Worm (Caenorhabditis elegans): Measurements from ENCODE around the gene C56G2.22.

The C56G2.22 gene

DNA sequence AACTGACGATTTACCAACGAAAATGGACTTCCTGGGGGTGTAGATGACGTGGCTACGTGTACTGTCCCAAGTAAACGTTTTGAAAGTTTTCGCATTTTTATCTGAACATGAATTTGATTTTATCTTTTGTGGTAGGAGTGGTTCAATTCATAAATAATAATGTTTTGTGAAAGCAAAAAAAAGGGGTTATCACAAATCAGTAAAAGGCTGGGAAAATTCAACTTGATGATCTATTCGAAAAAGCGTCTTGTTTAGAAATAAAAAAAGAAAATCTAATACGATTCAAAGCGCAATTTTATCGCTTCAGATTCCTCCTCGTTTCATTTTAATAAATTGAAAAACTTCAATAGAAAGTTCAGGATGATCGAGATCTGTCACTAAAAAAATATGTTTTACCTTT, 22.1 kb upstream of the C56G2.22 start, which contains the start of gene C56G2.5 (continued):
- TF ChIP-seq ceh-14 (tag; optimal IDR thresholded peaks at IDR 0.05) (no peak), sdc-2 (tag; optimal IDR thresholded peaks at IDR 0.05) (no peak)

DNA sequence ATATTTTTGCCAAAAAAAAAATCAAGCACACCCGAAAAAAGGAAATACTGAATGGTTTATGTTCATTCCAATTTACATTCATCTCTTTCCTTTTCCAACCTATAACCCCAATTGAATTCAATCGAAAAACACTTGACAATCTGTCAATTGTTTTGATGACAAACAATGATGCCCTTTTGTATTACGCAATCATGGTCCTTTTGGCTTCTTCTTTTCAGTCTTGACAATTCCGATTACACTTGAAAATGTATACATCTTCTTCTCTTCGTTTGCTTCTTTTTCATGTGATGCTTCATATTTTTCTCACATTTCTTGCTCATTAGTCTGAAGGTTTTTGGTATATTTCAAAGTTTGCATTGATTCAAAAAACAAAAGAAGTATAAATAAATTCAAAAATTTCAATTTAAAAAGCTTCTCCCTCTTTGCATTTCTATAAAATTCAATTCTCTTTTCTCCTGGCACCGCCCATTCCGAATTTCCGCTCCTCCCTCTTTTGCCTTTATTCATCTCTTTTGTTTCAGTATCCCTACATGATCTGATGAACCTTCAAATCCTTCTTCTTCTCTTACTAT, 15.0 kb upstream of the C56G2.22 start, which contains the start of gene C56G2.4:
TSS of gene C56G2.4 (plus strand) at position 522 of the 572 bp plus-strand sequence.
- TF ChIP-seq unc-3 (GFP tag; conservative IDR thresholded peaks at IDR 0.05) (no peak), unc-3 (tag; optimal IDR thresholded peaks at IDR 0.05) (no peak), unc-42 (tag; optimal IDR thresholded peaks at IDR 0.05) (peak; percentile 22)

DNA sequence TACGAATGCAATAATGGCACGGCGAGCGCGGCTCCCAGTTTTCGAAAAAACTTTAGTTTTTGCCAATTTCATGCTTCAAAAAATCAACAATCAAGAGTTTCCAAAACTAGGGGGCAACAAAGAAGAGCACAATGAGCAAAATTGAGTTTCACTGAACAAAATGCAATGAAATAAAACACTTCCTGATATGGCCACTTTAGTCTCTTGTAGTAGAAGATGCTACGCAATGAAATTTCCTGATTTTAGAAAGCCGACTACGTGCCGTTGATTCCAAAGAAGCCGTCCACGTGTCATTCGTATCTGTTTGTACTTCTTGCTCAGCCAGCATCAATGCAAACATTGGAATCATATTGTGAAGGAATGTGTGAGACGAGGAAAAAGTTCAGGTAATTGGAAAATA, 11.9 kb upstream of the C56G2.22 start:
- peak; percentile 58 for TF ChIP-seq unc-42 (tag; optimal IDR thresholded peaks at IDR 0.05)
- TF ChIP-seq fkh-10 (GFP tag; optimal IDR thresholded peaks at IDR 0.05), result no peak

DNA sequence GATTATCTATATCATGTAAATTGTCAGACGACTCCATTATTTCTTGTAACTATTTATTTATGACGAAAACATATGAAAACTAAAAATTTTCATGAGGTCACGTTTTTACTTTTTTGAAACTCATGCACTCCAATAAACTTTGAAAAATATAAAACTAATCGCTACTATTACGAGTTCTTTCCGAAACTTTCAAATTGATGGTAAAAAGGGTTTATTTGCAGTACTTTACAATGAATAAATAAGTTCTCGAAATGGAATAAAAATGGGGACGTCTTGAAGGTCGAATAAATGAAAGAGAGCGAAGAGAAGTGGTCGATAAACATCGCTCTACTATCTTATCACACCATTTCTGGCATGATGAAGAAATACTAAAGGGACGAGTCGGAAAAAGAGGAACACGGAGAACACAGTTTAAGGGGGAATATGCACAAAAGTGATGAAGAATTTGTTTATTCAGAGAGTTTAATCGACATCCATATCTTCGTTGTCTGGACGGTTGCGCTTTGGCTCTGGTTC, 6.3 kb upstream of the C56G2.22 start, which contains the start of gene let-767:
TSS of gene let-767 (minus strand) at position 51 of the 516 bp plus-strand sequence.
- TF ChIP-seq elt-2 (tag; optimal IDR thresholded peaks at IDR 0.05), result peak; percentile 23
- no peak for TF ChIP-seq hlh-8 (tag; optimal IDR thresholded peaks at IDR 0.05)
- no peak for TF ChIP-seq pax-1 (tag; optimal IDR thresholded peaks at IDR 0.05)
- no peak for TF ChIP-seq nfya-1 (tag; optimal IDR thresholded peaks at IDR 0.05)

DNA sequence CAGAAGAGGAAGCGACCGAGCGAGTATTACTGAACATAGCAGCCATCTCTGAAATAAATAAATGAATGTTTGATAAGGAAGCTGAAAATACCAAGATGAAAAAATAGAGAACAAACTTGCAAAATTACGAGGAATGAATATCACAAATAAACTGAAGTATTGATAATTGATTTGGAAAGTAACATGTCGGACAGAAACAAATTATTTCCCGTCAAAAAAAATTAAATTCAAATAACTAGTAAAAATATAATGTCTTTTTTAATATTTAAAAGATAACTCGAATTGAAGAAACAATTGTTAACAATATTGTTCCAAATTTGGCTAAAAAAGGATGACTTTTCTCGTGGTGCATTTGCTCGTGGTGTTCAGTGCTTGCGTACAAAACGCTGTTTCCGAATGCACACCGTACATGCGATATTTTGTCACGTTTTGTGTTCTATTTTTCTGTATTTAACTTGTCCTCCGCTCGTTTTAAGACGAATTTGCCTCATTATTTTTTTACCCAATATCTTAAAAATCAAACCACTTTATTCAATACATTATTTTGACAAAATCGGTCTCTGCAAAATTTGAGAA, 4.3 kb upstream of the C56G2.22 start, which contains the start of gene rpn-13:
TSS of gene rpn-13 (minus strand) at position 51 of the 576 bp plus-strand sequence.
- TF ChIP-seq eyg-1 (tag; optimal IDR thresholded peaks at IDR 0.05), result no peak
- peak; percentile 70 for TF ChIP-seq hlh-30 (tag; optimal IDR thresholded peaks at IDR 0.05; ENCODE audit: insufficient read depth)
- peak; percentile 1 for TF ChIP-seq tbx-2 (tag; optimal IDR thresholded peaks at IDR 0.05)
- peak; percentile 50 for TF ChIP-seq nfya-1 (tag; optimal IDR thresholded peaks at IDR 0.05)
- peak; percentile 13 for TF ChIP-seq elt-2 (tag; optimal IDR thresholded peaks at IDR 0.05)

DNA sequence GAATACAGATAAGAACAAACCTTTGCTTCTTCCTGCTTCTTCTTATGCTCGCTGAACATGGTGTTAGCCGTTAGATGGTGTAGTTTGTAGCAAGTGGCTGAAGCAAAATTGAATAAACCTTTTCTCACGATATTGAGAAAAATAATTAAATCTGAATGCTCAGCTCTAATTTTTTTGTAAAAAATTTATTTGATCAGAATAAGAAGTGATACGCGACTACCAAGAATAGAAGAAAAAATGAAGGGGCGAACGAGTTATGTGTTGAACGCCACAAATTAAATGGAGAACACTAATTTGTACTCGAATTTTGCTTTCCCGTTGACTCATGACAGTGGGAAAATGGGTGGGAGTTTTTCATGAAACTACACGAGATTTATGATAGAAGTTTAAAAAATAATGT, 3.0 kb upstream of the C56G2.22 start, which contains the start of gene C56G2.9:
TSS of gene C56G2.9 (minus strand) at position 101 of the 400 bp plus-strand sequence.
- TF ChIP-seq hlh-13 (GFP tag; optimal IDR thresholded peaks at IDR 0.05) (no peak), pqm-1 (tag; optimal IDR thresholded peaks at IDR 0.05) (no peak), elt-2 (tag; optimal IDR thresholded peaks at IDR 0.05) (no peak), ceh-45 (GFP tag; IDR thresholded peaks at IDR 0.05) (no peak), dmd-4 (tag; optimal IDR thresholded peaks at IDR 0.05; ENCODE audit: borderline replicate concordance) (no peak), unc-86 (tag; optimal IDR thresholded peaks at IDR 0.05) (no peak), gmeb-2 (tag; optimal IDR thresholded peaks at IDR 0.05) (no peak), ceh-24 (tag; optimal IDR thresholded peaks at IDR 0.05) (no peak), dve-1 (tag; optimal IDR thresholded peaks at IDR 0.05) (no peak), fax-1 (tag; optimal IDR thresholded peaks at IDR 0.05) (no peak), nfya-1 (tag; optimal IDR thresholded peaks at IDR 0.05) (no peak), syd-9 (tag; optimal IDR thresholded peaks at IDR 0.05) (no peak), pha-2 (tag; optimal IDR thresholded peaks at IDR 0.05) (no peak)

DNA sequence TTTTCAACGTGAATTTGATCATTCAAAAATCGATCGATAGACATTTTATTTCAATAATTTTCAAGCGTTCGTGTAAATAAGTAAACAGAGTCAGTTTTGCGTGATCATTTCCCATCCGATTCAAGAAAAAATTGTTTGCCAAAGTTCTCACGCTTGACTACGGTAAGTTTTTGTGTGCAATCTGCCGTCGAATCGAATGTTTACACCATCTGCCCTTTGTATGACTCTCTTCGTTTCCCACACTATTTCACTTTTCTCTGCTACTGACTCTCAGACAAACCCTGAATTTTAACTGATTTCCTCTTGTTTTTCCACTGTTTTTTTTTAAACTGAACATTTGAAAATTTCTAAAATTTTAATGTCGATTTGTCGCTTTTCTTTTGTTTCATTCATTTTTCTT, 1.5 kb upstream of the C56G2.22 start:
- TF ChIP-seq pha-2 (tag; optimal IDR thresholded peaks at IDR 0.05), result no peak
- TF ChIP-seq mec-3 (tag; optimal IDR thresholded peaks at IDR 0.05; ENCODE audit: borderline replicate concordance), result no peak
- no peak for TF ChIP-seq unc-86 (tag; optimal IDR thresholded peaks at IDR 0.05)
- peak; percentile 81 for TF ChIP-seq pat-9 (tag; optimal IDR thresholded peaks at IDR 0.05)
- TF ChIP-seq Y22D7AL.16 (tag; optimal IDR thresholded peaks at IDR 0.05), result no peak
- TF ChIP-seq nfya-1 (tag; optimal IDR thresholded peaks at IDR 0.05), result peak; percentile 81
- TF ChIP-seq pha-4 (tag; optimal IDR thresholded peaks at IDR 0.05), result no peak
- peak; percentile 74 for TF ChIP-seq tbx-2 (tag; optimal IDR thresholded peaks at IDR 0.05)
- no peak for TF ChIP-seq npax-4 (tag; optimal IDR thresholded peaks at IDR 0.05)
- peak; percentile 16 for TF ChIP-seq ceh-48 (tag; optimal IDR thresholded peaks at IDR 0.05)
- TF ChIP-seq pax-1 (tag; optimal IDR thresholded peaks at IDR 0.05), result peak; percentile 73
- TF ChIP-seq ref-2 (tag; optimal IDR thresholded peaks at IDR 0.05), result peak; percentile 58
- peak; percentile 46 for TF ChIP-seq elt-2 (tag; optimal IDR thresholded peaks at IDR 0.05)
- TF ChIP-seq ceh-31 (tag; optimal IDR thresholded peaks at IDR 0.05), result peak; percentile 46
- TF ChIP-seq nhr-11 (tag; optimal IDR thresholded peaks at IDR 0.05), result no peak
- TF ChIP-seq ceh-34 (tag; optimal IDR thresholded peaks at IDR 0.05), result peak; percentile 63
- peak; percentile 13 for TF ChIP-seq pros-1 (tag; optimal IDR thresholded peaks at IDR 0.05)
- TF ChIP-seq ceh-6 (GFP tag; optimal IDR thresholded peaks at IDR 0.05), result no peak
- peak; percentile 25 for TF ChIP-seq K09A11.1 (tag; optimal IDR thresholded peaks at IDR 0.05; ENCODE audit: insufficient read depth)
- peak; percentile 68 for TF ChIP-seq ceh-18 (tag; optimal IDR thresholded peaks at IDR 0.05)

All from whole organism, late embryonic.